Worm (Caenorhabditis elegans): Measurements from ENCODE around the gene Y66D12A.1.

The Y66D12A.1 gene

DNA sequence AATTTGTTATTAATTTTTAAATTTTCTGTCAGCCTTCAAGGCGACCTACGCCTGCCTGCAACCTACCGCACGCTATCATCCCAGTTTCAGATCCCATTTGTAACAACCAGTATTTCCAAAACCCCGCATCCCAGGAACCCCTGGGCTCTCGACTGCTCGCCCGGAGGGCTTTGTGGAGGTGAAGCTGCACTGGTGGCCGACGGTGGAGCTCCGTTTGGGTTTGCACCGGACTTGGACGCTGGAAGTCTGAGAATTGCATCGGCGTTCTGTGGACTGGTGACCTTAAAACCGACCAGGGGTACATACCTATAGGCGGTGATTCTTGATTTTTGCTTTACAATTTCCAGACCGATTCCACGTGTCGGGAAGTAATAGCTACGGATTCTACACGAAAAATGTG is 43.5 kb downstream of the Y66D12A.1 start:
- TF ChIP-seq aly-2 (tag; optimal IDR thresholded peaks at IDR 0.05): no peak
- no peak for TF ChIP-seq ceh-16 (tag; optimal IDR thresholded peaks at IDR 0.05)
- TF ChIP-seq nhr-25 (tag; optimal IDR thresholded peaks at IDR 0.05): no peak
- no peak for TF ChIP-seq ztf-11 (tag; optimal IDR thresholded peaks at IDR 0.05)
- TF ChIP-seq snpc-4 (tag; optimal IDR thresholded peaks at IDR 0.05): no peak
- no peak for TF ChIP-seq ceh-9 (tag; optimal IDR thresholded peaks at IDR 0.05)
- no peak for TF ChIP-seq eor-1 (tag; optimal IDR thresholded peaks at IDR 0.05)
- no peak for TF ChIP-seq ceh-82 (tag; optimal IDR thresholded peaks at IDR 0.05)
- TF ChIP-seq hmg-11 (tag; optimal IDR thresholded peaks at IDR 0.05): no peak
- no peak for TF ChIP-seq daf-12 (tag; optimal IDR thresholded peaks at IDR 0.05)
- no peak for TF ChIP-seq nhr-11 (tag; optimal IDR thresholded peaks at IDR 0.05)
- TF ChIP-seq ceh-28 (tag; optimal IDR thresholded peaks at IDR 0.05): no peak
- no peak for TF ChIP-seq ztf-4 (tag; optimal IDR thresholded peaks at IDR 0.05)
- no peak for TF ChIP-seq mml-1 (tag; optimal IDR thresholded peaks at IDR 0.05)
- TF ChIP-seq nhr-43 (tag; optimal IDR thresholded peaks at IDR 0.05; ENCODE audit: poor library complexity, severe bottlenecking): no peak
- no peak for TF ChIP-seq unc-62 (GFP tag; optimal IDR thresholded peaks at IDR 0.05)
- TF ChIP-seq lsy-12 (tag; optimal IDR thresholded peaks at IDR 0.05): no peak
- TF ChIP-seq nhr-76 (tag; optimal IDR thresholded peaks at IDR 0.05): no peak
- no peak for TF ChIP-seq skn-1 (tag; optimal IDR thresholded peaks at IDR 0.05)

DNA sequence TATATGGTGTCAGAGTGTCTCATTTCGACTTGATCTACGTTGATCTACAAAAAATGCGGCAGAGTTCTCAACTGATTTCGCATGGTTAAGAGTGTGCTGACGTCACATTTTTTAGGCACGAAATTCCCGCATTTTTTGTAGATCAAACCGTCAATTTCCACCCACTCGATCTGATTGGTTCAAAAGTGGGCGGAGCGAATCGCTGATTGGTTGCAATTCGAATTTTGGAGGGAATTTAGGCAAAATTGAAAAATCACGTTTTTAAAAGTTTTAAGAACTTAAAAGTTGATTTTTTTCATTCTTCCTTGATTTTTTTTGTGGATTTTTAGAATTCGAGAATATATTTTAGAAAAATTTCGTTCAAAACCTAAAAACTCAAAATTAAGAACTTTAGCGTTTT is 48.4 kb downstream of the Y66D12A.1 start:
- TF ChIP-seq ceh-82 (tag; optimal IDR thresholded peaks at IDR 0.05) (no peak), pha-4 (tag; optimal IDR thresholded peaks at IDR 0.05) (no peak), nfya-1 (tag; optimal IDR thresholded peaks at IDR 0.05; ENCODE audit: insufficient read depth) (peak; percentile 54)

DNA sequence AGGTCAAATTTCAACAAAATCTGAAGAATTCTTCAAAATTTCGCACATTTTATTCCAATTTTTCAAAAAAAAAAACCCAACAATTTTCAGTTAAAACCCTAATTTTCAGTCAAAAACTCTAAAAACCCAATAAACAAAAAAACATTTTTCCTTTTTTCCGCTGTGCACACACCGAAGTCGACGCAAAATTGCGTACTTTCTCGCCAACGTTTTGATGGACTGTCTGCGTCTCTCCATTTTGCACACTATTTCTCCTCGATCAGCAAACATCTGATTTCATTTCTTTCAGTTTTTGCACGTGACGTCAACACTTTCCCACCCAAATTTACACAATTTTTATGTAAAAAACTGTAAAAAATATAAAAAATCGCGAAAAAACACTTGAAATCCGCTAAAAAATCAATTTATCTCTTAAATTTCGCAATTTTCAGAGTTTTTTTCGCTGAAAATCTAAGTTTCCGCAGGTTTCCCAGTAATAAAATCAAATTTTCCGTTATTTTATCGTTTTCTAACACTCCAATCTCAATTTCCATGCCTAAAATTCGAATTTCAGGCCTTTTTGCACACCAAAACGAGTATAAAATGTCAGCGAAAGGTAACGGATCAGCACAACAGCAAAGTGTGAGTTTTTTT is 49.3 kb downstream of the Y66D12A.1 start, which contains the start of gene crh-1:
Gene crh-1 (plus strand): TSS at position 583 of the 633 bp plus-strand sequence.
- TF ChIP-seq unc-62 (GFP tag; optimal IDR thresholded peaks at IDR 0.05): no peak
- TF ChIP-seq ceh-28 (tag; optimal IDR thresholded peaks at IDR 0.05): peak; percentile 30
- peak; percentile 39 for TF ChIP-seq lin-39 (tag; optimal IDR thresholded peaks at IDR 0.05)
- no peak for TF ChIP-seq aly-2 (tag; optimal IDR thresholded peaks at IDR 0.05)
- TF ChIP-seq egl-27 (tag; optimal IDR thresholded peaks at IDR 0.05): no peak
- TF ChIP-seq ztf-11 (tag; optimal IDR thresholded peaks at IDR 0.05): no peak
- TF ChIP-seq zag-1 (tag; optimal IDR thresholded peaks at IDR 0.05): no peak
- no peak for TF ChIP-seq elt-1 (tag; optimal IDR thresholded peaks at IDR 0.05)
- peak; percentile 44 for TF ChIP-seq ceh-82 (tag; optimal IDR thresholded peaks at IDR 0.05)
- TF ChIP-seq skn-1 (tag; optimal IDR thresholded peaks at IDR 0.05): peak; percentile 64
- TF ChIP-seq nhr-25 (tag; optimal IDR thresholded peaks at IDR 0.05): peak; percentile 60
- TF ChIP-seq lin-15B (tag; optimal IDR thresholded peaks at IDR 0.05): peak; percentile 72
- no peak for TF ChIP-seq ceh-9 (tag; optimal IDR thresholded peaks at IDR 0.05)
- TF ChIP-seq eor-1 (tag; optimal IDR thresholded peaks at IDR 0.05): no peak
- no peak for TF ChIP-seq nhr-77 (tag; optimal IDR thresholded peaks at IDR 0.05)
- TF ChIP-seq nhr-67 (tag; optimal IDR thresholded peaks at IDR 0.05): no peak
- peak; percentile 42 for TF ChIP-seq fkh-10 (GFP tag; optimal IDR thresholded peaks at IDR 0.05)
- no peak for TF ChIP-seq unc-39 (tag; optimal IDR thresholded peaks at IDR 0.05)
- peak; percentile 66 for TF ChIP-seq nhr-43 (tag; optimal IDR thresholded peaks at IDR 0.05; ENCODE audit: poor library complexity, severe bottlenecking)
- no peak for TF ChIP-seq mml-1 (tag; optimal IDR thresholded peaks at IDR 0.05)
- no peak for TF ChIP-seq nhr-28 (tag; optimal IDR thresholded peaks at IDR 0.05)
- TF ChIP-seq ZK546.5 (tag; optimal IDR thresholded peaks at IDR 0.05): no peak
- TF ChIP-seq fkh-2 (tag; optimal IDR thresholded peaks at IDR 0.05): no peak
- TF ChIP-seq fos-1 (tag; optimal IDR thresholded peaks at IDR 0.05): no peak
- no peak for TF ChIP-seq ztf-4 (tag; optimal IDR thresholded peaks at IDR 0.05)
- TF ChIP-seq nfya-1 (tag; optimal IDR thresholded peaks at IDR 0.05; ENCODE audit: insufficient read depth): peak; percentile 85
- peak; percentile 11 for TF ChIP-seq ama-1 (optimal IDR thresholded peaks at IDR 0.05)
- peak; percentile 2 for TF ChIP-seq jun-1 (tag; optimal IDR thresholded peaks at IDR 0.05)
- peak; percentile 73 for TF ChIP-seq hmg-11 (tag; optimal IDR thresholded peaks at IDR 0.05)
- no peak for TF ChIP-seq ceh-16 (tag; optimal IDR thresholded peaks at IDR 0.05)
- TF ChIP-seq tbx-2 (tag; optimal IDR thresholded peaks at IDR 0.05): no peak
- peak; percentile 65 for TF ChIP-seq nhr-23 (tag; optimal IDR thresholded peaks at IDR 0.05)
- TF ChIP-seq R02D3.7 (tag; optimal IDR thresholded peaks at IDR 0.05): peak; percentile 18
- no peak for TF ChIP-seq nhr-237 (tag; optimal IDR thresholded peaks at IDR 0.05)
- TF ChIP-seq lsy-12 (tag; optimal IDR thresholded peaks at IDR 0.05): peak; percentile 44
- no peak for TF ChIP-seq pha-4 (tag; optimal IDR thresholded peaks at IDR 0.05)
- no peak for TF ChIP-seq elt-3 (tag; optimal IDR thresholded peaks at IDR 0.05)
- TF ChIP-seq mdl-1 (tag; optimal IDR thresholded peaks at IDR 0.05): peak; percentile 68
- TF ChIP-seq nhr-76 (tag; optimal IDR thresholded peaks at IDR 0.05): no peak
- peak; percentile 81 for TF ChIP-seq egl-5 (tag; optimal IDR thresholded peaks at IDR 0.05)
- peak; percentile 44 for TF ChIP-seq sea-2 (GFP tag; optimal IDR thresholded peaks at IDR 0.05)
- peak; percentile 55 for TF ChIP-seq elt-2 (tag; optimal IDR thresholded peaks at IDR 0.05)
- TF ChIP-seq snpc-4 (tag; optimal IDR thresholded peaks at IDR 0.05): no peak
- no peak for TF ChIP-seq nhr-11 (tag; optimal IDR thresholded peaks at IDR 0.05)
- no peak for TF ChIP-seq daf-12 (tag; optimal IDR thresholded peaks at IDR 0.05)
- no peak for TF ChIP-seq pqm-1 (tag; optimal IDR thresholded peaks at IDR 0.05)
